Fruit fly (Drosophila melanogaster) whole organism, embryonic: ENCODE measurements around the gene CG11891.

ENCODE experiments used
- BEAF-32 ChIP-seq: fragments of 200-800 bp; sonication (Bioruptor generic); optimal IDR thresholded peaks from 3 replicates; lab custom pipeline; 2017; ENCODE audit warnings: missing biosample characterization, missing genetic modification characterization, mild to moderate bottlenecking, moderate library complexity, missing genetic modification reagents
- CG10147 ChIP-seq: fragments of 200-800 bp; sonication (Bioruptor generic); optimal IDR thresholded peaks from 2 replicates; lab custom pipeline; 2019; ENCODE audit warnings: missing biosample characterization, mild to moderate bottlenecking, missing genetic modification characterization, moderate library complexity
- CG10209 ChIP-seq: fragments of 200-800 bp; sonication (Bioruptor generic); optimal IDR thresholded peaks from 3 replicates; lab custom pipeline; 2017; ENCODE audit warnings: missing biosample characterization, mild to moderate bottlenecking, missing genetic modification characterization, missing genetic modification reagents
- CG10431 ChIP-seq: fragments of 200-800 bp; sonication (Bioruptor generic); optimal IDR thresholded peaks from 3 replicates; lab custom pipeline; 2018; ENCODE audit warnings: missing biosample characterization, mild to moderate bottlenecking, missing genetic modification characterization
- CG11247 ChIP-seq: fragments of 200-800 bp; sonication (Bioruptor generic); IDR thresholded peaks from 2 replicates; pipeline ENCODE4 v1.3.6; 2022; ENCODE audit warnings: missing biosample characterization, missing genetic modification characterization
- CG13775 ChIP-seq: fragments of 200-800 bp; sonication (Bioruptor generic); optimal IDR thresholded peaks from 3 replicates; lab custom pipeline; 2017; ENCODE audit warnings: missing biosample characterization, mild to moderate bottlenecking, missing genetic modification characterization
- CG14965 ChIP-seq: fragments of 200-800 bp; sonication (Bioruptor generic); optimal IDR thresholded peaks from 2 replicates; lab custom pipeline; 2016; ENCODE audit warnings: missing biosample characterization, missing genetic modification characterization, borderline replicate concordance
- CG15514 ChIP-seq: fragments of 200-800 bp; sonication (Bioruptor generic); optimal IDR thresholded peaks from 3 replicates; lab custom pipeline; 2017; ENCODE audit warnings: missing biosample characterization, missing genetic modification characterization, mild to moderate bottlenecking, moderate library complexity, missing genetic modification reagents
- CG1602 ChIP-seq: fragments of 200-800 bp; sonication (Bioruptor generic); optimal IDR thresholded peaks from 3 replicates; lab custom pipeline; 2016; ENCODE audit warnings: missing biosample characterization, missing genetic modification characterization
- CG17328 ChIP-seq: fragments of 200-800 bp; sonication (Bioruptor generic); IDR thresholded peaks from 2 replicates; pipeline ENCODE4 v1.3.6; 2022; ENCODE audit warnings: missing biosample characterization, missing genetic modification characterization
- CG17359 ChIP-seq: fragments of 200-800 bp; sonication (Bioruptor generic); optimal IDR thresholded peaks from 3 replicates; lab custom pipeline; 2018; ENCODE audit warnings: missing biosample characterization, mild to moderate bottlenecking, missing genetic modification characterization, moderate library complexity
- CG18011 ChIP-seq: fragments of 200-800 bp; sonication (Bioruptor generic); optimal IDR thresholded peaks from 2 replicates; lab custom pipeline; 2017; ENCODE audit warnings: missing biosample characterization, missing genetic modification characterization, mild to moderate bottlenecking, moderate library complexity, missing genotype
- CG18764 ChIP-seq: fragments of 200-800 bp; sonication (Bioruptor generic); optimal IDR thresholded peaks from 3 replicates; lab custom pipeline; 2016; ENCODE audit warnings: missing biosample characterization, missing genetic modification characterization
- CG2199 ChIP-seq: fragments of 200-800 bp; sonication (Bioruptor generic); IDR thresholded peaks from 3 replicates; pipeline ENCODE4 v1.3.6; 2022; ENCODE audit warnings: missing biosample characterization, missing genetic modification characterization
- CG3995 ChIP-seq: fragments of 200-800 bp; sonication (Bioruptor generic); optimal IDR thresholded peaks from 3 replicates; lab custom pipeline; 2016; ENCODE audit warnings: missing biosample characterization, missing genetic modification characterization
- CG4730 ChIP-seq: fragments of 200-800 bp; sonication (Bioruptor generic); IDR thresholded peaks from 2 replicates; pipeline ENCODE4 v1.3.6; 2022; ENCODE audit warnings: missing biosample characterization, missing genetic modification characterization
- CG4854 ChIP-seq: fragments of 200-800 bp; sonication (Bioruptor generic); optimal IDR thresholded peaks from 2 replicates; lab custom pipeline; 2016; ENCODE audit warnings: missing biosample characterization, missing genetic modification characterization, inconsistent platforms
- CG5180 ChIP-seq: fragments of 200-800 bp; sonication (Bioruptor generic); optimal IDR thresholded peaks from 3 replicates; lab custom pipeline; 2017; ENCODE audit warnings: missing biosample characterization, missing genetic modification characterization, mild to moderate bottlenecking, moderate library complexity, missing genetic modification reagents
- CG6272 ChIP-seq: fragments of 200-800 bp; sonication (Bioruptor generic); IDR thresholded peaks from 2 replicates; pipeline ENCODE4 v1.3.6; 2022; ENCODE audit warnings: missing biosample characterization, missing genetic modification characterization
- CG6854 ChIP-seq: fragments of 200-800 bp; sonication (Bioruptor generic); optimal IDR thresholded peaks from 3 replicates; lab custom pipeline; 2017; ENCODE audit warnings: missing biosample characterization, mild to moderate bottlenecking, missing genetic modification characterization
- CG7786 ChIP-seq: fragments of 200-800 bp; sonication (Bioruptor generic); optimal IDR thresholded peaks from 2 replicates; lab custom pipeline; 2016; ENCODE audit warnings: missing biosample characterization, missing genetic modification characterization
- CG8281 ChIP-seq: fragments of 200-800 bp; sonication (Bioruptor generic); optimal IDR thresholded peaks from 2 replicates; lab custom pipeline; 2018; ENCODE audit warnings: missing biosample characterization, mild to moderate bottlenecking, missing genetic modification characterization, moderate library complexity
- CG8944 ChIP-seq: fragments of 200-800 bp; sonication (Bioruptor generic); optimal IDR thresholded peaks from 3 replicates; lab custom pipeline; 2016; ENCODE audit warnings: missing biosample characterization, missing genetic modification characterization
- Chrac-16 ChIP-seq: fragments of 200-800 bp; sonication (Bioruptor generic); optimal IDR thresholded peaks from 3 replicates; lab custom pipeline; 2016; ENCODE audit warnings: missing biosample characterization, missing genetic modification characterization
- Dip2 ChIP-seq: fragments of 200-800 bp; sonication (Bioruptor generic); IDR thresholded peaks from 2 replicates; pipeline ENCODE4 v1.3.6; 2022; ENCODE audit warnings: missing biosample characterization, missing genetic modification characterization
- Dref ChIP-seq: fragments of 200-800 bp; sonication (Bioruptor generic); IDR thresholded peaks from 2 replicates; pipeline ENCODE4 v1.3.6; 2022; ENCODE audit warnings: missing biosample characterization, missing genetic modification characterization
- Fer1 ChIP-seq: fragments of 200-800 bp; sonication (Bioruptor generic); optimal IDR thresholded peaks from 2 replicates; lab custom pipeline; 2017; ENCODE audit warnings: missing biosample characterization, mild to moderate bottlenecking, missing genetic modification characterization
- Hr51 ChIP-seq, 2 experiments: fragments of 200-800 bp; sonication (Bioruptor generic); optimal IDR thresholded peaks; 2 replicates in 1 of 2; 3 replicates in 1 of 2; lab custom pipeline; 2016 to 2018; ENCODE audit warnings: missing biosample characterization in 2 of 2, missing genetic modification characterization in 2 of 2, mild to moderate bottlenecking in 1 of 2, moderate library complexity in 1 of 2
- Hr78 ChIP-seq, 2 experiments: fragments of 200-800 bp in 1 of 2; fragments of >200 bp in 1 of 2; sonication (Bioruptor generic) in 1 of 2; optimal IDR thresholded peaks; 2 replicates each; lab custom pipeline; 2017 to 2019; ENCODE audit warnings: missing biosample characterization in 2 of 2, missing genetic modification characterization in 2 of 2, mild to moderate bottlenecking in 1 of 2, moderate library complexity in 1 of 2
- Hsf ChIP-seq: fragments of 200-800 bp; sonication (Bioruptor generic); optimal IDR thresholded peaks from 3 replicates; lab custom pipeline; 2016; ENCODE audit warnings: missing biosample characterization, missing genetic modification characterization
- NC2β ChIP-seq: fragments of 200-800 bp; sonication (Bioruptor generic); optimal IDR thresholded peaks from 2 replicates; lab custom pipeline; 2016; ENCODE audit warnings: missing biosample characterization, missing genetic modification characterization
- NFAT ChIP-seq: fragments of 200-800 bp; sonication (Bioruptor generic); IDR thresholded peaks from 2 replicates; pipeline ENCODE4 v1.3.6; 2022; ENCODE audit warnings: missing biosample characterization, missing genetic modification characterization
- chinmo ChIP-seq: fragments of 200-800 bp; sonication (Bioruptor generic); IDR thresholded peaks from 4 replicates; pipeline ENCODE4 v1.3.6; 2022; ENCODE audit warnings: missing biosample characterization, missing genetic modification characterization; ENCODE audit not compliant: partially characterized antibody
- chn ChIP-seq: fragments of 200-800 bp; sonication (Bioruptor generic); optimal IDR thresholded peaks from 2 replicates; lab custom pipeline; 2016; ENCODE audit warnings: missing biosample characterization, missing genetic modification characterization
- exex ChIP-seq: fragments of 200-800 bp; sonication (Bioruptor generic); optimal IDR thresholded peaks from 4 replicates; lab custom pipeline; 2018; ENCODE audit warnings: missing biosample characterization, mild to moderate bottlenecking, missing genetic modification characterization, moderate library complexity
- fd64A ChIP-seq: fragments of 200-800 bp; sonication (Bioruptor generic); optimal IDR thresholded peaks from 3 replicates; lab custom pipeline; 2018; ENCODE audit warnings: missing biosample characterization, mild to moderate bottlenecking, missing genetic modification characterization
- grau ChIP-seq: fragments of 200-800 bp; optimal IDR thresholded peaks from 3 replicates; lab custom pipeline; 2019; ENCODE audit warnings: missing biosample characterization, mild to moderate bottlenecking, missing genetic modification characterization, moderate library complexity
- ken ChIP-seq: fragments of 200-800 bp; sonication (Bioruptor generic); IDR thresholded peaks from 3 replicates; pipeline ENCODE4 v1.3.6; 2022; ENCODE audit warnings: missing biosample characterization, missing genetic modification characterization
- klu ChIP-seq: fragments of 200-800 bp; sonication (Bioruptor generic); IDR thresholded peaks from 2 replicates; pipeline ENCODE4 v1.3.6; 2022; ENCODE audit warnings: missing biosample characterization, missing genetic modification characterization
- kni ChIP-seq: fragments of 200-800 bp; sonication (Bioruptor generic); optimal IDR thresholded peaks from 3 replicates; lab custom pipeline; 2017; ENCODE audit warnings: mild to moderate bottlenecking, missing biosample characterization, missing genetic modification reagents, missing genetic modification characterization
- knrl ChIP-seq: fragments of 200-800 bp; sonication (Bioruptor generic); IDR thresholded peaks from 3 replicates; pipeline ENCODE4 v1.3.6; 2022; ENCODE audit warnings: missing biosample characterization, missing genetic modification characterization; ENCODE audit not compliant: partially characterized antibody
- maf-S ChIP-seq: fragments of 200-800 bp; sonication (Bioruptor generic); optimal IDR thresholded peaks from 2 replicates; lab custom pipeline; 2016; ENCODE audit warnings: missing biosample characterization, missing genetic modification characterization
- peb ChIP-seq: fragments of 200-800 bp; sonication (Bioruptor generic); IDR thresholded peaks from 2 replicates; pipeline ENCODE4 v1.3.6; 2022; ENCODE audit warnings: missing biosample characterization, missing genetic modification characterization
- phol ChIP-seq: fragments of 200-800 bp; sonication (Bioruptor generic); optimal IDR thresholded peaks from 3 replicates; lab custom pipeline; 2018; ENCODE audit warnings: missing biosample characterization, mild to moderate bottlenecking, missing genetic modification characterization, moderate library complexity
- psq ChIP-seq: fragments of 200-800 bp; sonication (Bioruptor generic); optimal IDR thresholded peaks from 2 replicates; lab custom pipeline; 2017; ENCODE audit warnings: missing biosample characterization, missing genetic modification characterization
- pzg ChIP-seq: fragments of 200-800 bp; sonication (Bioruptor generic); optimal IDR thresholded peaks from 3 replicates; lab custom pipeline; 2018; ENCODE audit warnings: missing biosample characterization, mild to moderate bottlenecking, missing genetic modification characterization, moderate library complexity
- run ChIP-seq: fragments of 200-800 bp; sonication (Bioruptor generic); optimal IDR thresholded peaks from 3 replicates; lab custom pipeline; 2018; ENCODE audit warnings: missing biosample characterization, mild to moderate bottlenecking, missing genetic modification characterization
- slbo ChIP-seq: fragments of 200-800 bp; sonication (Bioruptor generic); IDR thresholded peaks from 2 replicates; pipeline ENCODE4 v1.3.6; 2022; ENCODE audit warnings: missing biosample characterization, missing genetic modification characterization
- wor ChIP-seq: fragments of 200-800 bp; sonication (Bioruptor generic); IDR thresholded peaks from 2 replicates; pipeline ENCODE4 v1.3.6; 2022; ENCODE audit warnings: missing biosample characterization, missing genetic modification characterization

CG11891 gene

dm6 chr3R:25262322-25262761 lies 7.7 kb upstream of the CG11891 start, which contains the start of the genes Kdsr and CG11858 (continued):
- TF ChIP-seq phol (tag; lab: Kevin White, UChicago) (peak; percentile 75), psq (GFP tag; lab: Kevin White, UChicago) (peak; percentile 9), BEAF-32 (GFP tag; lab: Kevin White, UChicago) (peak; percentile 52), maf-S (GFP tag; lab: Kevin White, UChicago) (peak; percentile 40), CG10147 (GFP tag; lab: Kevin White, UChicago) (peak; percentile 63), CG11247 (GFP tag; lab: Robert Waterston, UW) (0 out of 2 replicates have a peak, but pooled peaks have one; percentile 18), CG3995 (GFP tag; lab: Kevin White, UChicago) (peak; percentile 4), grau (peak; percentile 73), Fer1 (GFP tag; lab: Kevin White, UChicago) (peak; percentile 77), fd64A (no peak), klu (GFP tag; lab: Robert Waterston, UW) (peak; percentile 38; the same call in 1 of the 2 replicates), pzg (GFP tag; lab: Kevin White, UChicago) (peak; percentile 61), CG17359 (tag; lab: Kevin White, UChicago) (no peak), Dref (GFP tag; lab: Robert Waterston, UW) (peak; percentile 51), CG6272 (GFP tag; lab: Robert Waterston, UW) (peak; percentile 32; the same call in 1 of the 2 replicates), ken (GFP tag; lab: Robert Waterston, UW) (peak; percentile 70; the same call in 2 of the 3 replicates), CG1602 (GFP tag; lab: Kevin White, UChicago) (peak; percentile 12), CG4854 (GFP tag; lab: Kevin White, UChicago) (peak; percentile 55), CG13775 (GFP tag; lab: Kevin White, UChicago) (peak; percentile 73), CG15514 (GFP tag; lab: Kevin White, UChicago) (peak; percentile 69), NFAT (peak; percentile 39; the same call in 1 of the 2 replicates), CG14965 (GFP tag; lab: Kevin White, UChicago) (no peak), CG4730 (GFP tag; lab: Robert Waterston, UW) (peak; percentile 37; the same call in 1 of the 2 replicates), Hsf (GFP tag; lab: Kevin White, UChicago) (peak; percentile 70), CG17328 (GFP tag; lab: Robert Waterston, UW) (peak; percentile 65), CG10431 (GFP tag; lab: Kevin White, UChicago) (no peak), CG18011 (GFP tag; lab: Kevin White, UChicago) (peak; percentile 37), Hr78 (GFP tag; optimal IDR thresholded peaks at IDR 0.05; lab: Kevin White, UChicago) (no peak), CG2199 (GFP tag; lab: Robert Waterston, UW) (no peak), chinmo (peak; percentile 95), CG18764 (GFP tag; lab: Kevin White, UChicago) (peak; percentile 27), wor (GFP tag; lab: Robert Waterston, UW) (peak; percentile 46; the same call in 1 of the 2 replicates), run (tag; lab: Kevin White, UChicago) (peak; percentile 2), kni (GFP tag; lab: Kevin White, UChicago) (peak; percentile 6), Chrac-16 (GFP tag; lab: Kevin White, UChicago) (peak; percentile 58), CG10209 (GFP tag; lab: Kevin White, UChicago) (peak; percentile 38), NC2β (GFP tag; lab: Kevin White, UChicago) (peak; percentile 46), chn (GFP tag; lab: Kevin White, UChicago) (peak; percentile 65), CG5180 (no peak), CG8281 (peak; percentile 7), peb (GFP tag; lab: Robert Waterston, UW) (peak; percentile 47; the same call in 1 of the 2 replicates), CG8944 (peak; percentile 28), knrl (GFP tag; lab: Robert Waterston, UW) (no peak), Dip2 (GFP tag; lab: Robert Waterston, UW) (no peak), CG7786 (GFP tag; lab: Kevin White, UChicago) (peak; percentile 52), exex (tag; lab: Kevin White, UChicago) (peak; percentile 63), Hr51 (GFP tag; optimal IDR thresholded peaks at IDR 0.05; lab: Kevin White, UChicago) (peak in 1 of 2 experiments; percentile 56), slbo (GFP tag; lab: Robert Waterston, UW) (peak; percentile 81), CG6854 (no peak)
